Fruit fly (Drosophila melanogaster): ENCODE results near the gene CG4558.

The CG4558 gene

DNA sequence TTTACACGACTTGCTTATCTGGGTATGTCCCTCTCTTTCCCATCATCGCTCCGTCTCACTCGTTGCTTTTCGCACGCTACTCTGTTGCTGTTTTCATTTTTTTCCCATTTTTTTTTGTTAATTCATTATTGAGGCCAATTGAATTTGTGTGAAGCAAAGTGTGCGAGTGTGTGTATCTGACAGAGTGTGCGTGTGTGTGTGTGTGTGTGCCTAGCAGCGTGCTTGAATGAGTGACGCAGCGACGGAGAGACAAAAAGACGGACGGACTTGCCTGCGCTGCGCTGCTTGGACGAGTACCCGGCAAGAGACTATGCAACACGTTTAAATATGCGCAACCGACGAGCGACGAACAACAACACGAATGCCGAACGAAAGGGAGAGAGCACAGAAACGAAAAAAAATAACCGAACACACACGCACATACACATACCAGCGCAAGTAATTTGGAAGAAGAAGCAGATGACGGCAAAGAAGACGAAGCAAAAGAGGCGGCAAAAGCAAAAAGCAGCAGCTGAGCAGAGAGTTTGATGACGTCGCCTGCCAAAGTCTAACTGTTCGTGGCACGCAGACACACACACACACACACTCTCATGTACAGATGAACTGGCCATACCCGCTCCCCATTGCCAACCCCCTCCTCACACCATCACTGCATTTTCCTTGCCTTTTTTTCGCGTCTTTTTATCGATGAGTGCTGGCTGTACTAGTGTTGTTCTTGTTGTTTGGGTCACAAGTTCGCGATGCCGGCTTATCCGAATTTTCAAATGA lies 13.1 kb downstream of the CG4558 start (continued):
- TF ChIP-seq CG11085 (GFP tag; IDR thresholded peaks at IDR 0.05) (no peak), CG10543 (GFP tag; optimal IDR thresholded peaks at IDR 0.05) (peak; percentile 72), Awh (GFP tag; IDR thresholded peaks at IDR 0.05) (no peak), unc-4 (GFP tag; IDR thresholded peaks at IDR 0.05; ENCODE audit: partially characterized antibody) (no peak), peb (GFP tag; IDR thresholded peaks at IDR 0.05) (no peak), CG32767 (GFP tag; IDR thresholded peaks at IDR 0.05) (peak; percentile 37; the same call in 1 of the 2 replicates), CG15696 (tag; optimal IDR thresholded peaks at IDR 0.05) (no peak), CG12236 (GFP tag; optimal IDR thresholded peaks at IDR 0.05) (no peak), HLHmδ (GFP tag; optimal IDR thresholded peaks at IDR 0.05) (no peak), pan (optimal IDR thresholded peaks at IDR 0.05) (no peak), pan (GFP tag; optimal IDR thresholded peaks at IDR 0.05 in 1 of 2, IDR thresholded peaks at IDR 0.05 in 1 of 2) (no peak), danr (GFP tag; IDR thresholded peaks at IDR 0.05) (no peak), B-H2 (GFP tag; optimal IDR thresholded peaks at IDR 0.05) (peak; percentile 4), cg (GFP tag; optimal IDR thresholded peaks at IDR 0.05) (peak; percentile 91), fd96Cb (tag; optimal IDR thresholded peaks at IDR 0.05) (no peak), CG8359 (GFP tag; optimal IDR thresholded peaks at IDR 0.05; ENCODE audit: borderline replicate concordance) (no peak), CG15269 (tag; optimal IDR thresholded peaks at IDR 0.05) (no peak), CG10462 (GFP tag; optimal IDR thresholded peaks at IDR 0.05) (no peak), CG17361 (GFP tag; IDR thresholded peaks at IDR 0.05) (no peak), zfh2 (GFP tag; optimal IDR thresholded peaks at IDR 0.05) (peak; percentile 89), CG12391 (tag; optimal IDR thresholded peaks at IDR 0.05) (no peak), CG1832 (GFP tag; optimal IDR thresholded peaks at IDR 0.05) (peak; percentile 34), dm (GFP tag; optimal IDR thresholded peaks at IDR 0.05) (peak; percentile 8), CG14860 (GFP tag; IDR thresholded peaks at IDR 0.05; ENCODE audit: partially characterized antibody) (no peak), tin (GFP tag; optimal IDR thresholded peaks at IDR 0.05) (no peak), CG4328 (GFP tag; optimal IDR thresholded peaks at IDR 0.05) (no peak), emc (GFP tag; optimal IDR thresholded peaks at IDR 0.05) (no peak), CG2116 (GFP tag; optimal IDR thresholded peaks at IDR 0.05) (no peak), CG8281 (tag; optimal IDR thresholded peaks at IDR 0.05) (no peak), Lim3 (GFP tag; IDR thresholded peaks at IDR 0.05) (no peak), D (optimal IDR thresholded peaks at IDR 0.05) (peak; percentile 65), D (GFP tag; optimal IDR thresholded peaks at IDR 0.05) (no peak), CG1603 (tag; optimal IDR thresholded peaks at IDR 0.05) (no peak), CG3065 (GFP tag; optimal IDR thresholded peaks at IDR 0.05) (no peak), CG8478 (optimal IDR thresholded peaks at IDR 0.05) (peak; percentile 70), CG12659 (GFP tag; optimal IDR thresholded peaks at IDR 0.05) (no peak), lbe (GFP tag; optimal IDR thresholded peaks at IDR 0.05) (no peak), pros (GFP tag; optimal IDR thresholded peaks at IDR 0.05) (peak; percentile 89), BtbVII (GFP tag; optimal IDR thresholded peaks at IDR 0.05) (no peak), mld (GFP tag; IDR thresholded peaks at IDR 0.05; ENCODE audit: partially characterized antibody) (no peak), Jarid2 (GFP tag; optimal IDR thresholded peaks at IDR 0.05) (no peak), CG5180 (GFP tag; optimal IDR thresholded peaks at IDR 0.05) (peak; percentile 68), tll (GFP tag; optimal IDR thresholded peaks at IDR 0.05) (peak in 1 of 2 experiments; percentile 8), crc (GFP tag; optimal IDR thresholded peaks at IDR 0.05) (no peak), Dbx (GFP tag; IDR thresholded peaks at IDR 0.05) (no peak), gcm2 (GFP tag; optimal IDR thresholded peaks at IDR 0.05) (no peak), Mad (GFP tag; optimal IDR thresholded peaks at IDR 0.05) (no peak), CG6254 (GFP tag; optimal IDR thresholded peaks at IDR 0.05) (no peak), CG6765 (GFP tag; optimal IDR thresholded peaks at IDR 0.05) (no peak), Xrp1 (GFP tag; IDR thresholded peaks at IDR 0.05) (no peak)

All from whole organism, embryonic.